ENCODE assay signal across 2 fruit fly cellular contexts in genomic region chr3R:9130190-9130589, dm6.
A peak's percentile ranks its signal among the peaks of the same experiment; 100 is the strongest.
TF ChIP-seq lines count a peak whose summit lies in the region.

No protein-coding gene starts in this region.

- no peak for TF ChIP-seq CTCF in whole organism, embryonic (GFP tag; optimal IDR thresholded peaks at IDR 0.05; lab: Kevin White, UChicago)

TF ChIP-seq in whole organism, embryonic, 481 proteins besides CTCF, POLR2A, EP300 and RAD21:
- TF ChIP-seq sd (tag; optimal IDR thresholded peaks at IDR 0.05; lab: Kevin White, UChicago) (peak; percentile 13), Sox102F (GFP tag; optimal IDR thresholded peaks at IDR 0.05; lab: Kevin White, UChicago) (no peak), CG16815 (GFP tag; optimal IDR thresholded peaks at IDR 0.05; lab: Kevin White, UChicago) (no peak), dmrt11E (tag; optimal IDR thresholded peaks at IDR 0.05; lab: Kevin White, UChicago) (no peak), CG31388 (GFP tag; optimal IDR thresholded peaks at IDR 0.05; lab: Kevin White, UChicago) (no peak), CG8388 (GFP tag; optimal IDR thresholded peaks at IDR 0.05; lab: Kevin White, UChicago) (peak; percentile 82), ranshi (GFP tag; IDR thresholded peaks at IDR 0.05; lab: Robert Waterston, UW) (peak; percentile 23; the same call in 1 of the 2 replicates), CG2712 (tag; optimal IDR thresholded peaks at IDR 0.05; lab: Kevin White, UChicago) (no peak), sens (GFP tag; lab: Kevin White, UChicago) (peak; percentile 11), PHDP (tag; optimal IDR thresholded peaks at IDR 0.05; lab: Kevin White, UChicago) (no peak), dysf (GFP tag; IDR thresholded peaks at IDR 0.05; lab: Robert Waterston, UW) (no peak), CG1602 (GFP tag; optimal IDR thresholded peaks at IDR 0.05; lab: Kevin White, UChicago) (no peak), CG12769 (tag; optimal IDR thresholded peaks at IDR 0.05; lab: Kevin White, UChicago) (peak; percentile 22), twi (tag; optimal IDR thresholded peaks at IDR 0.05; lab: Kevin White, UChicago) (peak; percentile 17), CHES-1-like (GFP tag; optimal IDR thresholded peaks at IDR 0.05; lab: Kevin White, UChicago) (no peak), tup (GFP tag; optimal IDR thresholded peaks at IDR 0.05; lab: Kevin White, UChicago) (no peak), CG4820 (GFP tag; optimal IDR thresholded peaks at IDR 0.05; lab: Kevin White, UChicago) (no peak), ro (GFP tag; IDR thresholded peaks at IDR 0.05; lab: Robert Waterston, UW) (no peak), nerfin-1 (tag; optimal IDR thresholded peaks at IDR 0.05; lab: Kevin White, UChicago) (no peak), CG4282 (GFP tag; optimal IDR thresholded peaks at IDR 0.05; lab: Kevin White, UChicago) (no peak), chinmo (GFP tag; IDR thresholded peaks at IDR 0.05; lab: Robert Waterston, UW; ENCODE audit: partially characterized antibody) (0 out of 4 replicates have a peak, but pooled peaks have one; percentile 22), ATbp (GFP tag; optimal IDR thresholded peaks at IDR 0.05; lab: Kevin White, UChicago) (no peak), kah (GFP tag; optimal IDR thresholded peaks at IDR 0.05; lab: Kevin White, UChicago) (peak; percentile 71)

TF ChIP-seq in whole organism, prepupa, 60 proteins besides CTCF, POLR2A, EP300 and RAD21:
- TF ChIP-seq spab (GFP tag; optimal IDR thresholded peaks at IDR 0.05; lab: Kevin White, UChicago) (no peak), Eip78C (GFP tag; lab: Kevin White, UChicago) (peak; percentile 39)
